Worm (Caenorhabditis elegans) whole organism, early embryonic: Measurements from ENCODE around the gene R04B5.5.

Experiments used
- B0310.2 ChIP-seq: sonication (generic microtip); optimal IDR thresholded peaks from 2 replicates; lab custom pipeline; 2016; ENCODE audit warnings: mild to moderate bottlenecking, missing genetic modification characterization, missing compliant biosample characterization
- F13C5.2 ChIP-seq: sonication (generic microtip); optimal IDR thresholded peaks from 2 replicates; lab custom pipeline; 2017; ENCODE audit warnings: mild to moderate bottlenecking, missing genetic modification characterization, inconsistent platforms, missing compliant biosample characterization
- aly-1 ChIP-seq: sonication (generic microtip); optimal IDR thresholded peaks from 2 replicates; lab custom pipeline; 2016; ENCODE audit warnings: missing genetic modification characterization, missing compliant biosample characterization
- ama-1 ChIP-seq: fragments of 150-350 bp; optimal IDR thresholded peaks from 2 replicates; lab custom pipeline; 2014
- ceh-36 ChIP-seq: sonication (generic microtip); optimal IDR thresholded peaks from 2 replicates; lab custom pipeline; 2016; ENCODE audit warnings: missing genetic modification characterization, inconsistent platforms, missing compliant biosample characterization
- ets-7 ChIP-seq: sonication (generic microtip); optimal IDR thresholded peaks from 2 replicates; lab custom pipeline; 2016; ENCODE audit warnings: missing genotype, missing genetic modification characterization, missing compliant biosample characterization
- flt-1 ChIP-seq: fragments of 200-800 bp; sonication (Bioruptor generic); IDR thresholded peaks from 2 replicates; pipeline ENCODE4 v1.3.6; 2022; ENCODE audit warnings: missing genetic modification characterization, missing compliant biosample characterization
- hmbx-1 ChIP-seq: sonication (generic microtip); optimal IDR thresholded peaks from 2 replicates; lab custom pipeline; 2016; ENCODE audit warnings: mild to moderate bottlenecking, missing genetic modification characterization, missing compliant biosample characterization
- hmg-4 ChIP-seq: fragments of 200-800 bp; sonication (Bioruptor generic); optimal IDR thresholded peaks from 2 replicates; lab custom pipeline; 2018; ENCODE audit warnings: mild to moderate bottlenecking, missing genetic modification characterization, missing compliant biosample characterization
- hnd-1 ChIP-seq: sonication (generic microtip); optimal IDR thresholded peaks from 2 replicates; lab custom pipeline; 2016; ENCODE audit warnings: missing genetic modification characterization, missing compliant biosample characterization
- pes-1 ChIP-seq: fragments of 200-800 bp; sonication (Bioruptor generic); IDR thresholded peaks from 2 replicates; pipeline ENCODE4 v1.3.6; 2022; ENCODE audit warnings: missing genetic modification reagents, missing genetic modification characterization, missing compliant biosample characterization
- scrt-1 ChIP-seq: fragments of 200-800 bp; sonication (Bioruptor generic); IDR thresholded peaks from 2 replicates; pipeline ENCODE4 v1.3.6; 2022; ENCODE audit warnings: missing genetic modification characterization, missing compliant biosample characterization
- sea-1 ChIP-seq: fragments of 200-800 bp; sonication (Bioruptor generic); conservative IDR thresholded peaks from 2 replicates; pipeline ENCODE4 v1.3.6; 2022; ENCODE audit warnings: missing genetic modification characterization, missing compliant biosample characterization
- tbx-11 ChIP-seq: fragments of 200-800 bp; sonication (Bioruptor generic); IDR thresholded peaks from 2 replicates; pipeline ENCODE4 v1.3.6; 2022; ENCODE audit warnings: missing genetic modification characterization, missing compliant biosample characterization
- tbx-37 ChIP-seq: fragments of 200-800 bp; sonication (Bioruptor generic); conservative IDR thresholded peaks from 2 replicates; pipeline ENCODE4 v1.3.6; 2022; ENCODE audit warnings: missing genetic modification reagents, missing genetic modification characterization, missing compliant biosample characterization
- tra-4 ChIP-seq: sonication (generic microtip); optimal IDR thresholded peaks from 2 replicates; lab custom pipeline; 2017; ENCODE audit warnings: missing genetic modification characterization, missing compliant biosample characterization

R04B5.5 gene

ce11 chrV:10049192-10049816 is 38.0 kb upstream of the R04B5.5 start:
- TF ChIP-seq pes-1 (GFP tag; lab: Robert Waterston, UW) = 0 out of 2 replicates have a peak, but pooled peaks have one; percentile 60
- 0 out of 2 replicates have a peak, but pooled peaks have one; percentile 12 for TF ChIP-seq tbx-11 (GFP tag; lab: Robert Waterston, UW)
- TF ChIP-seq scrt-1 (GFP tag; lab: Robert Waterston, UW) = 0 out of 2 replicates have a peak, but pooled peaks have one; percentile 29

ce11 chrV:10051855-10052254 is 35.4 kb upstream of the R04B5.5 start, which contains the start of gene str-118:
str-118 (plus strand) TSS chrV:10052155.
- no peak for TF ChIP-seq ama-1 (lab: Kevin White, UChicago)
- TF ChIP-seq F13C5.2 (tag; lab: Kevin White, UChicago) = no peak
- no peak for TF ChIP-seq tbx-11 (GFP tag; lab: Robert Waterston, UW)
- TF ChIP-seq sea-1 = no peak
- TF ChIP-seq hnd-1 (tag; lab: Kevin White, UChicago) = no peak
- no peak for TF ChIP-seq pes-1 (GFP tag; lab: Robert Waterston, UW)
- no peak for TF ChIP-seq hmg-4 (GFP tag; lab: Kevin White, UChicago)
- no peak for TF ChIP-seq scrt-1 (GFP tag; lab: Robert Waterston, UW)
- TF ChIP-seq B0310.2 (tag; lab: Kevin White, UChicago) = no peak
- no peak for TF ChIP-seq aly-1 (tag; lab: Kevin White, UChicago)
- TF ChIP-seq flt-1 (GFP tag; lab: Robert Waterston, UW) = no peak
- no peak for TF ChIP-seq ceh-36 (tag; lab: Kevin White, UChicago)
- TF ChIP-seq ets-7 = no peak
- TF ChIP-seq tra-4 (tag; lab: Kevin White, UChicago) = no peak

ce11 chrV:10054872-10055271 is 32.4 kb upstream of the R04B5.5 start, which contains the start of gene yif-1:
yif-1 (minus strand) TSS chrV:10054913.
- TF ChIP-seq scrt-1 (GFP tag; lab: Robert Waterston, UW) = no peak
- no peak for TF ChIP-seq hmbx-1 (tag; lab: Kevin White, UChicago)
- no peak for TF ChIP-seq tbx-11 (GFP tag; lab: Robert Waterston, UW)
- TF ChIP-seq hnd-1 (tag; lab: Kevin White, UChicago) = no peak
- no peak for TF ChIP-seq hmg-4 (GFP tag; lab: Kevin White, UChicago)
- no peak for TF ChIP-seq ama-1 (lab: Kevin White, UChicago)
- TF ChIP-seq tbx-37 (GFP tag; lab: Robert Waterston, UW) = no peak
- no peak for TF ChIP-seq ceh-36 (tag; lab: Kevin White, UChicago)
- no peak for TF ChIP-seq ets-7

ce11 chrV:10058748-10059147 is 28.5 kb upstream of the R04B5.5 start:
- TF ChIP-seq tbx-37 (GFP tag; lab: Robert Waterston, UW) (no peak), hnd-1 (tag; lab: Kevin White, UChicago) (no peak), flt-1 (GFP tag; lab: Robert Waterston, UW) (no peak), hmg-4 (GFP tag; lab: Kevin White, UChicago) (no peak), ceh-36 (tag; lab: Kevin White, UChicago) (no peak), hmbx-1 (tag; lab: Kevin White, UChicago) (no peak), F13C5.2 (tag; lab: Kevin White, UChicago) (no peak), ama-1 (lab: Kevin White, UChicago) (no peak), tbx-11 (GFP tag; lab: Robert Waterston, UW) (no peak), tra-4 (tag; lab: Kevin White, UChicago) (no peak), ets-7 (no peak), B0310.2 (tag; lab: Kevin White, UChicago) (no peak), scrt-1 (GFP tag; lab: Robert Waterston, UW) (no peak), sea-1 (no peak), pes-1 (GFP tag; lab: Robert Waterston, UW) (no peak)

ce11 chrV:10060039-10060438 is 27.2 kb upstream of the R04B5.5 start:
- no peak for TF ChIP-seq scrt-1 (GFP tag; lab: Robert Waterston, UW)
- TF ChIP-seq tra-4 (tag; lab: Kevin White, UChicago) = no peak
- no peak for TF ChIP-seq tbx-11 (GFP tag; lab: Robert Waterston, UW)
- TF ChIP-seq hnd-1 (tag; lab: Kevin White, UChicago) = no peak
- TF ChIP-seq ets-7 = no peak
- no peak for TF ChIP-seq pes-1 (GFP tag; lab: Robert Waterston, UW)
- TF ChIP-seq ama-1 (lab: Kevin White, UChicago) = no peak
- TF ChIP-seq hmbx-1 (tag; lab: Kevin White, UChicago) = no peak

DNA sequence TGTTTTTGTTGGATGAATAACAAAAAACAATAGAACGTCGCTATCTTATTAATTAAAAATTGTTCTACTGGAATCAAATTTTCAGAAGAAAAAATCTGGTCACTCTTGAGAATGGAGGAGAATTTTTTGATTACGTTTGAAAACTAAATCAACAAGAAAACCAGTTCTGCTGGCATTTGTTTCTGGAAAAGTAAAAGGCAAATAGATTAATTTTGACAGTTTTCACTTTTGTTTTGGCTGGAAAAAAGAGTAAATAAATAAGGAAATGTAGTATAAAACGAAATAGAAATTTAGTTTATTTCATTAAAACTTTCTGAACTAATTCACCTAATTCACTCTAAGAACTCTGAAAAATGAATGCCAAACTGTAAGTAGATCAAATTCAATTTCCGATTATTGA is 23.1 kb upstream of the R04B5.5 start, which contains the start of gene fipr-13:
Gene fipr-13 (plus strand): TSS at position 301 of the 400 bp plus-strand sequence.
- TF ChIP-seq tra-4 (tag; lab: Kevin White, UChicago) = no peak
- no peak for TF ChIP-seq B0310.2 (tag; lab: Kevin White, UChicago)
- no peak for TF ChIP-seq F13C5.2 (tag; lab: Kevin White, UChicago)
- no peak for TF ChIP-seq sea-1
- TF ChIP-seq tbx-37 (GFP tag; lab: Robert Waterston, UW) = no peak

ce11 chrV:10065679-10066078 is 21.6 kb upstream of the R04B5.5 start:
- TF ChIP-seq F13C5.2 (tag; lab: Kevin White, UChicago) (no peak), scrt-1 (GFP tag; lab: Robert Waterston, UW) (no peak)

DNA sequence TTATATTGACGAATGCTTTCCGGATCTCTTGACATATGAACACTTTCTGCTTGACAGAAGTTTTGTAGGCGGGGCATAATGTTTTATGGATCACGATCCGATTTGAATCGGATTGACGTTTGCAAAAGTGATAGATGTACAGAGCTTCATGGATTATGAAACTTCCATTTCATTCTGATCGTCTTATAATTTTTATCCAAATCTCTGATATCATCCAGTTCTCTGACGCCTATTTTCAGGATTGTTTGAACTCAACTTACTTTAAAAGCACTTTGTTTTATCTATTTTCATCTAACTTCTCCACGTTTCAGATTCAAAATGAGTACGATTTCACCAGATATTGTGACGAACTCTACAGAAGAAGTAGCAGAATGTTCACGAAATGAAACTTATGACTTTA is 20.5 kb upstream of the R04B5.5 start, which contains the start of gene npr-39:
Gene npr-39 (plus strand): TSS at position 301 of the 400 bp plus-strand sequence.
- TF ChIP-seq tbx-11 (GFP tag; lab: Robert Waterston, UW) = no peak
- TF ChIP-seq ceh-36 (tag; lab: Kevin White, UChicago) = no peak
- no peak for TF ChIP-seq ets-7
